Fruit fly (Drosophila melanogaster): Measurements from ENCODE around the gene mthl2.

Gene mthl2

dm6 chr3L:5608128-5608527 is 3.5 kb downstream of the mthl2 start, which contains the start of gene Eaf6:
TSS of gene Eaf6 (minus strand) at chr3L:5608300.
- no peak for TF ChIP-seq brk (GFP tag; optimal IDR thresholded peaks at IDR 0.05)
- peak; percentile 44 for TF ChIP-seq Myc (optimal IDR thresholded peaks at IDR 0.05)
- peak; percentile 92 for TF ChIP-seq Vsx2 (GFP tag; optimal IDR thresholded peaks at IDR 0.05; ENCODE audit: partially characterized antibody)
- TF ChIP-seq lola (GFP tag; optimal IDR thresholded peaks at IDR 0.05) = no peak

- no peak for TF ChIP-seq dl (GFP tag; optimal IDR thresholded peaks at IDR 0.05; ENCODE audit: insufficient read depth in 1 of 2, partially characterized antibody in 2 of 2)
- TF ChIP-seq Hr78 (GFP tag; optimal IDR thresholded peaks at IDR 0.05) = no peak
- TF ChIP-seq CG9705 (GFP tag; optimal IDR thresholded peaks at IDR 0.05) = no peak
- no peak for TF ChIP-seq Dfd (GFP tag; optimal IDR thresholded peaks at IDR 0.05)
- TF ChIP-seq pan (optimal IDR thresholded peaks at IDR 0.05) = no peak
- TF ChIP-seq ey (GFP tag; optimal IDR thresholded peaks at IDR 0.05) = no peak
- no peak for TF ChIP-seq rgr (GFP tag; optimal IDR thresholded peaks at IDR 0.05)
- no peak for TF ChIP-seq Hnf4 (GFP tag; optimal IDR thresholded peaks at IDR 0.05)
- TF ChIP-seq OdsH (GFP tag; optimal IDR thresholded peaks at IDR 0.05) = no peak
- TF ChIP-seq usp (GFP tag; optimal IDR thresholded peaks at IDR 0.05) = no peak
- TF ChIP-seq N (GFP tag; optimal IDR thresholded peaks at IDR 0.05) = no peak
- TF ChIP-seq Hr83 (GFP tag; optimal IDR thresholded peaks at IDR 0.05; ENCODE audit: poor library complexity, severe bottlenecking) = no peak
- no peak for TF ChIP-seq Dif (GFP tag; optimal IDR thresholded peaks at IDR 0.05; ENCODE audit: partially characterized antibody)
Observed at dm6 chr3L:5608786-5609370, 4.3 kb downstream of the mthl2 start.

- no peak for TF ChIP-seq rgr (GFP tag; optimal IDR thresholded peaks at IDR 0.05)
- no peak for TF ChIP-seq N (GFP tag; optimal IDR thresholded peaks at IDR 0.05)
- TF ChIP-seq Sp1 (GFP tag; optimal IDR thresholded peaks at IDR 0.05) = no peak
- no peak for TF ChIP-seq Dif (GFP tag; optimal IDR thresholded peaks at IDR 0.05; ENCODE audit: partially characterized antibody)
- TF ChIP-seq lola (GFP tag; optimal IDR thresholded peaks at IDR 0.05) = no peak
- no peak for TF ChIP-seq HLH106 (tag; optimal IDR thresholded peaks at IDR 0.05)
- TF ChIP-seq woc (GFP tag; optimal IDR thresholded peaks at IDR 0.05) = no peak
- no peak for TF ChIP-seq tai (GFP tag; optimal IDR thresholded peaks at IDR 0.05)
- TF ChIP-seq br (GFP tag; optimal IDR thresholded peaks at IDR 0.05) = no peak
- no peak for TF ChIP-seq sage (GFP tag; optimal IDR thresholded peaks at IDR 0.05)
Observed at dm6 chr3L:5609493-5609892, 4.9 kb downstream of the mthl2 start.

- TF ChIP-seq Dif (GFP tag; optimal IDR thresholded peaks at IDR 0.05; ENCODE audit: partially characterized antibody) (peak; percentile 34), CrebA (GFP tag; optimal IDR thresholded peaks at IDR 0.05; ENCODE audit: borderline replicate concordance) (no peak)
Observed at dm6 chr3L:5610582-5610981, 6.0 kb downstream of the mthl2 start.

dm6 chr3L:5611732-5612250 is 7.2 kb downstream of the mthl2 start:
- TF ChIP-seq woc (GFP tag; optimal IDR thresholded peaks at IDR 0.05) (peak; percentile 84), psq (GFP tag; optimal IDR thresholded peaks at IDR 0.05) (peak; percentile 91), dmrt93B (GFP tag; optimal IDR thresholded peaks at IDR 0.05) (peak; percentile 82), br (GFP tag; optimal IDR thresholded peaks at IDR 0.05) (peak; percentile 90), brk (GFP tag; optimal IDR thresholded peaks at IDR 0.05) (peak; percentile 90), lola (GFP tag; optimal IDR thresholded peaks at IDR 0.05) (no peak), dsf (GFP tag; optimal IDR thresholded peaks at IDR 0.05; ENCODE audit: borderline replicate concordance) (peak; percentile 18), Hr83 (GFP tag; optimal IDR thresholded peaks at IDR 0.05; ENCODE audit: poor library complexity, severe bottlenecking) (no peak), Myc (optimal IDR thresholded peaks at IDR 0.05) (no peak), rgr (GFP tag; optimal IDR thresholded peaks at IDR 0.05) (peak; percentile 85), CG9705 (GFP tag; optimal IDR thresholded peaks at IDR 0.05) (peak; percentile 82), Sp1 (GFP tag; optimal IDR thresholded peaks at IDR 0.05) (peak; percentile 96), ey (GFP tag; optimal IDR thresholded peaks at IDR 0.05) (peak; percentile 88), CrebA (GFP tag; optimal IDR thresholded peaks at IDR 0.05; ENCODE audit: borderline replicate concordance) (peak; percentile 60), Dif (GFP tag; optimal IDR thresholded peaks at IDR 0.05; ENCODE audit: partially characterized antibody) (no peak), sv (GFP tag; optimal IDR thresholded peaks at IDR 0.05) (peak; percentile 33), dl (GFP tag; optimal IDR thresholded peaks at IDR 0.05; ENCODE audit: insufficient read depth in 1 of 2, partially characterized antibody in 2 of 2) (peak in 1 of 2 experiments; percentile 27), tai (GFP tag; optimal IDR thresholded peaks at IDR 0.05) (peak; percentile 67), Abd-B (GFP tag; optimal IDR thresholded peaks at IDR 0.05) (no peak), N (GFP tag; optimal IDR thresholded peaks at IDR 0.05) (no peak), Jra (GFP tag; optimal IDR thresholded peaks at IDR 0.05) (peak; percentile 68), sage (GFP tag; optimal IDR thresholded peaks at IDR 0.05) (peak; percentile 80), usp (GFP tag; optimal IDR thresholded peaks at IDR 0.05) (no peak), Hnf4 (GFP tag; optimal IDR thresholded peaks at IDR 0.05) (peak; percentile 84), jim (GFP tag; optimal IDR thresholded peaks at IDR 0.05) (no peak), OdsH (GFP tag; optimal IDR thresholded peaks at IDR 0.05) (peak; percentile 91), HLH106 (tag; optimal IDR thresholded peaks at IDR 0.05) (peak; percentile 94), Dfd (GFP tag; optimal IDR thresholded peaks at IDR 0.05) (no peak), Mio (GFP tag; optimal IDR thresholded peaks at IDR 0.05) (no peak), foxo (GFP tag; optimal IDR thresholded peaks at IDR 0.05) (peak in 1 of 2 experiments; percentile 88), GATAd (GFP tag; optimal IDR thresholded peaks at IDR 0.05) (peak; percentile 21), pan (optimal IDR thresholded peaks at IDR 0.05) (no peak), Vsx2 (GFP tag; optimal IDR thresholded peaks at IDR 0.05; ENCODE audit: partially characterized antibody) (no peak), Hr78 (GFP tag; optimal IDR thresholded peaks at IDR 0.05) (no peak), h (GFP tag; optimal IDR thresholded peaks at IDR 0.05) (peak; percentile 91), fru (GFP tag; optimal IDR thresholded peaks at IDR 0.05) (peak; percentile 93)
